Worm (Caenorhabditis elegans) whole organism, young adult: Measurements from ENCODE around the gene F41C3.11.

Source experiments
- B0336.3 ChIP-seq: fragments of 200-800 bp; sonication (Bioruptor generic); IDR thresholded peaks from 2 replicates; pipeline ENCODE4 v1.3.6; 2022; ENCODE audit warnings: missing genetic modification characterization, missing compliant biosample characterization
- F10E7.11 ChIP-seq: sonication (generic microtip); optimal IDR thresholded peaks from 2 replicates; lab custom pipeline; 2017; ENCODE audit warnings: mild to moderate bottlenecking, missing genetic modification characterization, moderate library complexity, missing compliant biosample characterization
- F23B12.7 ChIP-seq: sonication (generic microtip); optimal IDR thresholded peaks from 2 replicates; lab custom pipeline; 2017; ENCODE audit warnings: missing genetic modification characterization, mild to moderate bottlenecking, missing compliant biosample characterization, antibody characterized with exemption, moderate library complexity; ENCODE audit not compliant: insufficient read depth
- F49E8.2 ChIP-seq: sonication (generic microtip); optimal IDR thresholded peaks from 3 replicates; lab custom pipeline; 2017; ENCODE audit warnings: missing genetic modification characterization, mild to moderate bottlenecking, missing compliant biosample characterization, antibody characterized with exemption, moderate library complexity; ENCODE audit not compliant: insufficient read depth
- F52B5.7 ChIP-seq: sonication (generic microtip); optimal IDR thresholded peaks from 2 replicates; lab custom pipeline; 2016; ENCODE audit warnings: mild to moderate bottlenecking, missing genetic modification characterization, missing compliant biosample characterization
- F57A8.1 ChIP-seq: fragments of 200-800 bp; sonication (Bioruptor generic); optimal IDR thresholded peaks from 2 replicates; lab custom pipeline; 2018; ENCODE audit warnings: mild to moderate bottlenecking, missing genetic modification characterization, moderate library complexity, missing compliant biosample characterization
- K12H6.12 ChIP-seq: fragments of 200-800 bp; sonication (Bioruptor generic); optimal IDR thresholded peaks from 2 replicates; lab custom pipeline; 2018; ENCODE audit warnings: mild to moderate bottlenecking, missing genetic modification characterization, missing compliant biosample characterization
- T07F8.4 ChIP-seq: sonication (generic microtip); optimal IDR thresholded peaks from 2 replicates; lab custom pipeline; 2016; ENCODE audit warnings: mild to moderate bottlenecking, missing genetic modification characterization, moderate library complexity, missing compliant biosample characterization
- Y53F4B.3 ChIP-seq: fragments of 200-800 bp; sonication (Bioruptor generic); IDR thresholded peaks from 2 replicates; pipeline ENCODE4 v1.3.6; 2022; ENCODE audit warnings: missing genetic modification reagents, missing genetic modification characterization, missing compliant biosample characterization
- Y53G8AR.9 ChIP-seq: fragments of 200-800 bp; sonication (Bioruptor generic); conservative IDR thresholded peaks from 2 replicates; pipeline ENCODE4 v1.3.6; 2022; ENCODE audit warnings: missing genetic modification reagents, missing genetic modification characterization, missing compliant biosample characterization
- Y79H2A.3 ChIP-seq: fragments of 200-800 bp; sonication (Bioruptor generic); conservative IDR thresholded peaks from 2 replicates; pipeline ENCODE4 v1.3.6; 2022; ENCODE audit warnings: missing genetic modification reagents, missing genetic modification characterization, missing compliant biosample characterization
- Y95B8A.8 ChIP-seq: fragments of 200-800 bp; sonication (Bioruptor generic); IDR thresholded peaks from 2 replicates; pipeline ENCODE4 v1.3.6; 2022; ENCODE audit warnings: missing genetic modification reagents, missing genetic modification characterization, missing compliant biosample characterization
- aptf-3 ChIP-seq: fragments of 200-800 bp; sonication (Bioruptor generic); IDR thresholded peaks from 2 replicates; pipeline ENCODE4 v1.3.6; 2022; ENCODE audit warnings: missing genetic modification characterization, missing compliant biosample characterization
- athp-1 ChIP-seq: sonication (generic microtip); optimal IDR thresholded peaks from 2 replicates; lab custom pipeline; 2017; ENCODE audit warnings: mild to moderate bottlenecking, missing genetic modification characterization, missing compliant biosample characterization
- ceh-58 ChIP-seq: fragments of 200-800 bp; sonication (Bioruptor generic); IDR thresholded peaks from 2 replicates; pipeline ENCODE4 v1.3.6; 2022; ENCODE audit warnings: missing genetic modification characterization, missing compliant biosample characterization
- chd-7 ChIP-seq: sonication (generic microtip); optimal IDR thresholded peaks from 2 replicates; lab custom pipeline; 2016; ENCODE audit warnings: mild to moderate bottlenecking, missing genetic modification characterization, moderate library complexity, missing compliant biosample characterization
- die-1 ChIP-seq: sonication (generic microtip); optimal IDR thresholded peaks from 2 replicates; lab custom pipeline; 2016; ENCODE audit warnings: missing genotype, mild to moderate bottlenecking, missing genetic modification characterization, missing compliant biosample characterization
- efl-1 ChIP-seq: fragments of 150-350 bp; optimal IDR thresholded peaks from 2 replicates; lab custom pipeline; 2014; ENCODE audit warnings: missing biosample characterization, missing genetic modification reagents, missing genetic modification characterization
- ets-4 ChIP-seq: fragments of 200-800 bp; sonication (Bioruptor generic); optimal IDR thresholded peaks from 2 replicates; lab custom pipeline; 2018; ENCODE audit warnings: mild to moderate bottlenecking, missing genetic modification characterization, missing compliant biosample characterization
- him-1 ChIP-seq: sonication (generic microtip); optimal IDR thresholded peaks from 2 replicates; lab custom pipeline; 2016; ENCODE audit warnings: missing genotype, missing genetic modification reagents, missing genetic modification characterization, missing compliant biosample characterization
- hlh-12 ChIP-seq: sonication (generic microtip); optimal IDR thresholded peaks from 2 replicates; lab custom pipeline; 2016; ENCODE audit warnings: missing genetic modification characterization, missing compliant biosample characterization
- hlh-26 ChIP-seq: fragments of 200-800 bp; sonication (Bioruptor generic); conservative IDR thresholded peaks from 2 replicates; pipeline ENCODE4 v1.3.6; 2022; ENCODE audit warnings: missing genetic modification reagents, missing genetic modification characterization, missing compliant biosample characterization
- lag-1 ChIP-seq: fragments of 200-800 bp; sonication (Bioruptor generic); IDR thresholded peaks from 2 replicates; pipeline ENCODE4 v1.3.6; 2022; ENCODE audit warnings: missing genetic modification reagents, missing genetic modification characterization, missing compliant biosample characterization
- lir-1 ChIP-seq: fragments of 200-800 bp; sonication (Bioruptor generic); conservative IDR thresholded peaks from 2 replicates; pipeline ENCODE4 v1.3.6; 2022; ENCODE audit warnings: missing genetic modification reagents, missing genetic modification characterization, missing compliant biosample characterization
- mcd-1 ChIP-seq: fragments of 200-800 bp; sonication (Bioruptor generic); IDR thresholded peaks from 2 replicates; pipeline ENCODE4 v1.3.6; 2022; ENCODE audit warnings: missing genetic modification reagents, missing genetic modification characterization, missing compliant biosample characterization
- mel-28 ChIP-seq: sonication (generic microtip); optimal IDR thresholded peaks from 2 replicates; lab custom pipeline; 2016; ENCODE audit warnings: borderline replicate concordance, mild to moderate bottlenecking, missing genetic modification characterization, missing compliant biosample characterization
- nfya-2 ChIP-seq: fragments of 200-800 bp; sonication (Bioruptor generic); IDR thresholded peaks from 2 replicates; pipeline ENCODE4 v1.3.6; 2022; ENCODE audit warnings: missing genetic modification reagents, missing genetic modification characterization, missing compliant biosample characterization
- nhr-120 ChIP-seq: fragments of 200-800 bp; sonication (Bioruptor generic); IDR thresholded peaks from 2 replicates; pipeline ENCODE4 v1.3.6; 2022; ENCODE audit warnings: missing genetic modification characterization, missing compliant biosample characterization
- nhr-80 ChIP-seq: sonication (generic microtip); optimal IDR thresholded peaks from 2 replicates; lab custom pipeline; 2016; ENCODE audit warnings: missing genetic modification characterization, missing compliant biosample characterization
- pha-4 ChIP-seq: fragments of 150-350 bp; sonication (generic microtip); optimal IDR thresholded peaks from 2 replicates; lab custom pipeline; 2014; ENCODE audit warnings: missing biosample characterization, missing genetic modification reagents, missing genetic modification characterization
- rec-8 ChIP-seq, 2 experiments: sonication (generic microtip); optimal IDR thresholded peaks; 2 replicates each; lab custom pipeline; 2016; ENCODE audit warnings: mild to moderate bottlenecking in 2 of 2, missing genetic modification characterization in 2 of 2, missing genetic modification reagents in 2 of 2, missing genotype in 2 of 2, missing biosample characterization in 1 of 2, missing compliant biosample characterization in 1 of 2, moderate library complexity in 1 of 2
- tlf-1 ChIP-seq: fragments of 200-800 bp; sonication (Bioruptor generic); optimal IDR thresholded peaks from 2 replicates; lab custom pipeline; 2018; ENCODE audit warnings: mild to moderate bottlenecking, missing genetic modification characterization, missing compliant biosample characterization
- zfh-2 ChIP-seq: fragments of 200-800 bp; sonication (Bioruptor generic); conservative IDR thresholded peaks from 2 replicates; pipeline ENCODE4 v1.3.6; 2022; ENCODE audit warnings: missing genetic modification reagents, missing genetic modification characterization, missing compliant biosample characterization
- ztf-28 ChIP-seq: fragments of 200-800 bp; sonication (Bioruptor generic); IDR thresholded peaks from 2 replicates; pipeline ENCODE4 v1.3.6; 2022; ENCODE audit warnings: missing genetic modification reagents, missing genetic modification characterization, missing compliant biosample characterization

Gene F41C3.11

DNA sequence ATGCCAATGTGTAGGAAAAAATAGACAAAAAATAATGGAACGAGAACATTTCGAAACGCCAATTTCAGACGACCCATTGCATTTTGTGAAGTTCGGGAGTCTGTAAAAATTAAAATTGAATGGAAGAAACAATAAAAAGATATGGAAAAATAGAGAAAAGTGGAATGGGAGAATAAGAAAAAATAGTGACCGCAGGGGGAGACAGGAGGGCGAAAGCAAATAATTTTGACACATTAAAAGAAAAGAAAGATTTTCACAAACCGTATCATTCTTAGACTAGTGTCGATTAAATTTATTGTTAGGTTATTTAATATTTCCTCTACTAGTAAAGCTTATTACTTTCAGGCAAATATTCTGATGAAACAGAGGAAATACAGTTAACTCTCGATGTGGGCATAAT is at the start of gene F41C3.11:
Gene F41C3.11, minus strand, starts transcription at position 101 of the 400 bp plus-strand sequence.
- TF ChIP-seq mel-28 (tag; lab: Kevin White, UChicago): no peak

ce11 chrII:4779753-4780152 is 46.0 kb upstream of the F41C3.11 start:
- TF ChIP-seq aptf-3 (no peak), rec-8 (tag; optimal IDR thresholded peaks at IDR 0.05; lab: Kevin White, UChicago) (no peak), F23B12.7 (tag; lab: Kevin White, UChicago) (no peak), ceh-58 (GFP tag; lab: Robert Waterston, UW) (no peak), tlf-1 (GFP tag; lab: Kevin White, UChicago) (no peak), F49E8.2 (tag; lab: Kevin White, UChicago) (no peak), ets-4 (GFP tag; lab: Kevin White, UChicago) (no peak)

DNA sequence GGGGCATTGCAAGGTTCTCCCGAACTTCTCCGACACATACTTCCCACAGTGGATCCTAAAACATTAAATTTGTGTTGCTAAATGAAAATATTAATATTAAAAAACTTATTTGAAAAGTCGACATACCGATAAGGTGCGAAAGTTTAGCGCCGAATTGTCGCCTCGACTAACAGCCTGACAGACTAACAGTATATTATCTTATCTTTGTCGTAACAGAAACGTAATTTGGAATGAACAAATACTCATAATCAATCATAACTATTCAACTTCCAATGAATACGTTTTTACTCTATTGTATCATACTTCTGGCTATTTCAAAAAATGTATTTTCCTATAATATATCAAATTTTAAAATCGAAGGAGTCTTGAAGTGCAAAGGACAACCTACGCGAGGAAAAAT is 43.2 kb upstream of the F41C3.11 start, which contains the start of gene F26G1.11:
Gene F26G1.11, plus strand, starts transcription at position 205 of the 400 bp plus-strand sequence.
- TF ChIP-seq T07F8.4 (tag; lab: Kevin White, UChicago) (no peak), nhr-80 (tag; lab: Kevin White, UChicago) (peak; percentile 38)
- TF ChIP-seq, all 124 proteins: peak for 1

DNA sequence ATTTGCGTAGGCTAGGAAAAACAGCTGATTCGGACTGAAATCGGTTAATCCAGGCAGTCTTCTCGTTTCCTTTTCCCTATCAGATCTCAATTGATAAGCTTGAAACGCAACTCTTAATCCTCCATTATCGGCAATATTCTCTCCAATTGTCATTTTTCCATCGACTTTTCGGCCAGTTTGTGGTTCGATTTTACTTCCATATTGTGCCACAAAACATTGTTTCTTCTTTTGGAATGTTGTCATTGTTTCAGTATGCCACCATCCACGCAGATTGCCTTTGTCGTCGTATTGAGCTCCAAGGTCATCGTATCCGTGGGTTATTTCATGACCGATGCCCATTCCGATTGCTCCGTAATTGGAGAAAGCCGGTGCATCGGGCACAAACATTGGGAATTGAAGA is 42.1 kb upstream of the F41C3.11 start:
- TF ChIP-seq ceh-58 (GFP tag; lab: Robert Waterston, UW) (no peak), nfya-2 (GFP tag; lab: Robert Waterston, UW) (no peak), efl-1 (GFP tag; lab: Kevin White, UChicago) (no peak), tlf-1 (GFP tag; lab: Kevin White, UChicago) (no peak)

DNA sequence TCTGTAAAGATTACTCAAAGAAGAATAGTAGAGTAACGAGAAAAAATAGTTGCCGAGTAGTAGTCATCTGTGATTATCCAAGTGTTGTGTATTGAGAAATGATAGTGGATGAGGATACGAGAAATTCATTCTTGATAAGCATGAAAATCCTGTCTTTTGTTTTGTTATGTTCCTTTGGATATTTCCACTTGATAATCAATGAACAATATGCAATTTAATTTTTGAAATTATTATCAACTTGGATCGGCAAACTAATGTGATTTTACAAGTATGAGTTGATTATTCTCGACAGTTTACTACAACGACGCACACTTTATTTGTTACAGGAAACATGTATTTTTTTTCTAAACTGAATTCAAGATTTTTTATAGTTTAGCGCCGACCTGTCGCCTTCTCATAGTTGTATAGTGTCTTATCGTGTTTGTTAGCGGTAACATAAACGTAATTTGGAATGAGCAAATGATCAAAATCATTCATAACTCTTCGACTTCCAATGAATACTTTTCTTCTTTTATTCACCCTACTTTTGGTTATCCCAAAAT is 40.2 kb upstream of the F41C3.11 start, which contains the start of the genes F26G1.9 and F26G1.10:
Gene F26G1.9, minus strand, starts transcription at position 101 of the 542 bp plus-strand sequence.
Gene F26G1.10, plus strand, starts transcription at position 492 of the 542 bp plus-strand sequence.
- TF ChIP-seq die-1 (tag; lab: Kevin White, UChicago): no peak
- TF ChIP-seq him-1 (tag; lab: Kevin White, UChicago): no peak
- no peak for TF ChIP-seq lir-1 (GFP tag; lab: Robert Waterston, UW)
- TF ChIP-seq athp-1: no peak
- no peak for TF ChIP-seq Y79H2A.3
- TF ChIP-seq hlh-12 (tag; lab: Kevin White, UChicago): no peak
- no peak for TF ChIP-seq F10E7.11 (tag; lab: Kevin White, UChicago)
- no peak for TF ChIP-seq lag-1
- TF ChIP-seq pha-4: no peak
- TF ChIP-seq F23B12.7 (tag; lab: Kevin White, UChicago): no peak
- TF ChIP-seq K12H6.12 (tag; lab: Kevin White, UChicago): no peak
- TF ChIP-seq ztf-28: no peak
- TF ChIP-seq Y53G8AR.9: no peak
- no peak for TF ChIP-seq chd-7 (tag; lab: Kevin White, UChicago)
- no peak for TF ChIP-seq Y95B8A.8 (GFP tag; lab: Robert Waterston, UW)
- TF ChIP-seq Y53F4B.3 (GFP tag; lab: Robert Waterston, UW): no peak

- TF ChIP-seq hlh-26 (no peak), F57A8.1 (GFP tag; lab: Kevin White, UChicago) (no peak), nhr-120 (GFP tag; lab: Robert Waterston, UW) (no peak), B0336.3 (GFP tag; lab: Robert Waterston, UW) (no peak), zfh-2 (GFP tag; lab: Robert Waterston, UW) (no peak), pha-4 (no peak), mcd-1 (GFP tag; lab: Robert Waterston, UW) (no peak), F52B5.7 (tag; lab: Kevin White, UChicago) (no peak), tlf-1 (GFP tag; lab: Kevin White, UChicago) (no peak)
These were observed 38.7 kb upstream of the F41C3.11 start for ce11 chrII:4772441-4772840.
